Fruit fly (Drosophila melanogaster): ENCODE measurements around the gene CG15812.

The CG15812 gene

dm6 chr3L:3192912-3193311, 33.1 kb downstream of the CG15812 start, which contains the start of gene Hsp83 (continued):
- TF ChIP-seq Ets97D (GFP tag; optimal IDR thresholded peaks at IDR 0.05) (peak; percentile 100), Sry-δ (GFP tag; optimal IDR thresholded peaks at IDR 0.05) (no peak), CG1792 (GFP tag; optimal IDR thresholded peaks at IDR 0.05) (peak; percentile 87), Usf (GFP tag; optimal IDR thresholded peaks at IDR 0.05) (peak; percentile 65), Taf1 (GFP tag; IDR thresholded peaks at IDR 0.05) (peak; percentile 71), Awh (GFP tag; IDR thresholded peaks at IDR 0.05) (peak; percentile 92), Dref (GFP tag; IDR thresholded peaks at IDR 0.05) (no peak; the same call in 1 of the 2 replicates), Dad (GFP tag; optimal IDR thresholded peaks at IDR 0.05) (peak; percentile 95), hbn (GFP tag; IDR thresholded peaks at IDR 0.05; ENCODE audit: partially characterized antibody) (no peak), CG10321 (GFP tag; IDR thresholded peaks at IDR 0.05) (peak; percentile 77), br (optimal IDR thresholded peaks at IDR 0.05) (no peak), Mad (GFP tag; optimal IDR thresholded peaks at IDR 0.05) (peak; percentile 95), eyg (GFP tag; optimal IDR thresholded peaks at IDR 0.05) (peak; percentile 97), wor (GFP tag; IDR thresholded peaks at IDR 0.05) (peak; percentile 41; the same call in 1 of the 2 replicates), CG8089 (GFP tag; optimal IDR thresholded peaks at IDR 0.05) (peak; percentile 92), fd64A (GFP tag; optimal IDR thresholded peaks at IDR 0.05) (peak; percentile 99), CG11093 (GFP tag; IDR thresholded peaks at IDR 0.05) (peak; percentile 73; the same call in 2 of the 3 replicates), mld (GFP tag; IDR thresholded peaks at IDR 0.05; ENCODE audit: partially characterized antibody) (no peak), kah (GFP tag; optimal IDR thresholded peaks at IDR 0.05) (peak; percentile 97), jing (GFP tag; optimal IDR thresholded peaks at IDR 0.05) (peak; percentile 79), her (GFP tag; optimal IDR thresholded peaks at IDR 0.05) (peak; percentile 96), sr (GFP tag; IDR thresholded peaks at IDR 0.05) (peak; percentile 96), CG12299 (tag; optimal IDR thresholded peaks at IDR 0.05) (peak; percentile 98), CG17612 (GFP tag; IDR thresholded peaks at IDR 0.05) (peak; percentile 85), ap (GFP tag; IDR thresholded peaks at IDR 0.05) (peak; percentile 88), Gug (GFP tag; IDR thresholded peaks at IDR 0.05) (peak; percentile 55; the same call in 2 of the 4 replicates), cato (GFP tag; optimal IDR thresholded peaks at IDR 0.05; ENCODE audit: borderline replicate concordance) (peak; percentile 66), Drgx (GFP tag; IDR thresholded peaks at IDR 0.05) (peak; percentile 87), ase (GFP tag; IDR thresholded peaks at IDR 0.05) (peak; percentile 83), CG34422 (GFP tag; IDR thresholded peaks at IDR 0.05) (peak; percentile 92), fd3F (GFP tag; optimal IDR thresholded peaks at IDR 0.05) (peak; percentile 86), prd (optimal IDR thresholded peaks at IDR 0.05) (no peak), prd (GFP tag; IDR thresholded peaks at IDR 0.05) (peak; percentile 71), CG15011 (GFP tag; optimal IDR thresholded peaks at IDR 0.05) (peak; percentile 95), CG13287 (GFP tag; IDR thresholded peaks at IDR 0.05; ENCODE audit: partially characterized antibody) (no peak), grau (tag; optimal IDR thresholded peaks at IDR 0.05) (peak; percentile 90), CG12659 (GFP tag; optimal IDR thresholded peaks at IDR 0.05) (peak; percentile 98), shn (GFP tag; optimal IDR thresholded peaks at IDR 0.05) (peak; percentile 95), pan (optimal IDR thresholded peaks at IDR 0.05) (no peak), pan (GFP tag; optimal IDR thresholded peaks at IDR 0.05 in 1 of 2, IDR thresholded peaks at IDR 0.05 in 1 of 2) (peak in 1 of 2 experiments; percentile 92), CG7271 (tag; optimal IDR thresholded peaks at IDR 0.05) (peak; percentile 97), NfI (GFP tag; optimal IDR thresholded peaks at IDR 0.05) (peak; percentile 98), abd-A (tag; optimal IDR thresholded peaks at IDR 0.05) (no peak), CG6813 (GFP tag; optimal IDR thresholded peaks at IDR 0.05) (peak; percentile 100), CG10274 (GFP tag; optimal IDR thresholded peaks at IDR 0.05) (peak; percentile 93), CG12104 (GFP tag; optimal IDR thresholded peaks at IDR 0.05) (peak; percentile 96), CG31224 (GFP tag; IDR thresholded peaks at IDR 0.05) (peak; percentile 74), Dip2 (GFP tag; IDR thresholded peaks at IDR 0.05) (no peak), mam (GFP tag; optimal IDR thresholded peaks at IDR 0.05) (peak; percentile 79), YL-1 (GFP tag; optimal IDR thresholded peaks at IDR 0.05) (peak; percentile 100), CG13123 (GFP tag; optimal IDR thresholded peaks at IDR 0.05) (peak; percentile 77), bigmax (GFP tag; optimal IDR thresholded peaks at IDR 0.05) (peak; percentile 91)
